Worm (Caenorhabditis elegans) whole organism, midembryonic: ENCODE measurements around the gene K08D9.6.

Experiments used
- cog-1 ChIP-seq: sonication (generic microtip); optimal IDR thresholded peaks from 2 replicates; lab custom pipeline; 2016; ENCODE audit warnings: missing genetic modification characterization, missing compliant biosample characterization
- flt-1 ChIP-seq: fragments of 200-800 bp; sonication (Bioruptor generic); IDR thresholded peaks from 2 replicates; pipeline ENCODE4 v1.3.6; 2022; ENCODE audit warnings: missing genetic modification characterization, missing compliant biosample characterization
- med-1 ChIP-seq: sonication (generic microtip); optimal IDR thresholded peaks from 2 replicates; lab custom pipeline; 2017; ENCODE audit warnings: missing genetic modification characterization, mild to moderate bottlenecking, missing compliant biosample characterization, antibody characterized with exemption, missing genetic modification reagents; ENCODE audit not compliant: insufficient read depth
- ztf-23 ChIP-seq: fragments of 200-800 bp; sonication (Bioruptor generic); IDR thresholded peaks from 2 replicates; pipeline ENCODE4 v1.3.6; 2022; ENCODE audit warnings: missing genetic modification reagents, missing genetic modification characterization, missing compliant biosample characterization

DNA sequence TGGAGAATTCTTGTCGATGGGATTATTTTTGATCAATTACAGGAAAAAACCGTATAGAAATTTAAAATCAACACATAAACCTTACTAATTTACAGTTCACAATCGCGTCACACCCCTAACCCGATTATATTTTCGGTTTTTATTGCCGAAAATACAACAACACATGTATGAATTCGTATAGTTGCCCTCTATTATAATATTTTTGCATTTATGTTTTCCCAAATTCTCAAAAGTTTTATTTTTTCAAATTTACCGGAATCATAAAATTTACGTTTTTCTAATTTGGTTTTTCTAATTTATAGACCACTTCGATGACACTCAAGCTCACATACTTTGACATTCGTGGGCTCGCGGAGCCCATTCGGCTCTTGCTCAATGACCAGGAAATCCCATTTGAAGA is 8.2 kb upstream of the K08D9.6 start, which contains the start of gene gst-23:
- no peak for TF ChIP-seq cog-1 (tag; lab: Kevin White, UChicago)
- TF ChIP-seq flt-1, result no peak
- no peak for TF ChIP-seq ztf-23 (GFP tag; lab: Robert Waterston, UW)
- TF ChIP-seq med-1 (GFP tag; lab: Kevin White, UChicago), result no peak
